Worm (Caenorhabditis elegans) whole organism, L1 larva: ENCODE results near the gene Y62E10A.19.

Experiments
- C34B4.2 ChIP-seq: sonication (generic microtip); optimal IDR thresholded peaks from 2 replicates; lab custom pipeline; 2017; ENCODE audit warnings: mild to moderate bottlenecking, missing genetic modification characterization, missing compliant biosample characterization
- ama-1 ChIP-seq: fragments of 150-350 bp; optimal IDR thresholded peaks from 2 replicates; lab custom pipeline; 2014
- ces-1 ChIP-seq: fragments of 150-350 bp; optimal IDR thresholded peaks from 2 replicates; lab custom pipeline; 2014; ENCODE audit warnings: missing biosample characterization, missing genetic modification reagents, missing genetic modification characterization
- dsc-1 ChIP-seq: sonication (generic microtip); optimal IDR thresholded peaks from 2 replicates; lab custom pipeline; 2016; ENCODE audit warnings: mild to moderate bottlenecking, missing genetic modification characterization, missing compliant biosample characterization
- efl-1 ChIP-seq, 4 experiments: fragments of 150-350 bp; optimal IDR thresholded peaks in 3 of 4; peaks in 1 of 4; 1 replicate in 1 of 4; 2 replicates in 3 of 4; lab custom pipeline; 2014; ENCODE audit warnings: missing biosample characterization in 2 of 4, missing genetic modification characterization in 2 of 4, missing genetic modification reagents in 2 of 4
- elt-3 ChIP-seq, 6 experiments: fragments of 150-350 bp in 1 of 6; sonication (generic microtip); optimal IDR thresholded peaks; 2 replicates each; lab custom pipeline; 2017 to 2018; ENCODE audit warnings: missing biosample characterization in 6 of 6, missing genetic modification characterization in 6 of 6, inconsistent platforms in 1 of 6
- hpl-2 ChIP-seq: fragments of 150-350 bp; optimal IDR thresholded peaks from 2 replicates; lab custom pipeline; 2014; ENCODE audit warnings: missing biosample characterization, missing genetic modification reagents, missing genetic modification characterization
- jun-1 ChIP-seq: fragments of 150-350 bp; optimal IDR thresholded peaks from 2 replicates; lab custom pipeline; 2014; ENCODE audit warnings: missing biosample characterization, missing genetic modification reagents, missing genetic modification characterization
- nhr-19 ChIP-seq: fragments of 200-800 bp; sonication (Bioruptor generic); conservative IDR thresholded peaks from 2 replicates; pipeline ENCODE4 v1.3.6; 2022; ENCODE audit warnings: missing genetic modification characterization, missing compliant biosample characterization
- nhr-237 ChIP-seq: fragments of 150-350 bp; optimal IDR thresholded peaks from 2 replicates; lab custom pipeline; 2014; ENCODE audit warnings: missing biosample characterization, missing genetic modification characterization
- nhr-47 ChIP-seq: sonication (generic microtip); optimal IDR thresholded peaks from 2 replicates; lab custom pipeline; 2016; ENCODE audit warnings: mild to moderate bottlenecking, missing genetic modification characterization, moderate library complexity, missing compliant biosample characterization
- nhr-77 ChIP-seq: fragments of 150-350 bp; optimal IDR thresholded peaks from 2 replicates; lab custom pipeline; 2014; ENCODE audit warnings: missing biosample characterization, missing genetic modification characterization
- pqm-1 ChIP-seq: sonication (generic microtip); optimal IDR thresholded peaks from 3 replicates; lab custom pipeline; 2017; ENCODE audit warnings: missing biosample characterization, missing genetic modification characterization
- skn-1 ChIP-seq: fragments of 150-350 bp; optimal IDR thresholded peaks from 2 replicates; lab custom pipeline; 2014; ENCODE audit warnings: missing biosample characterization, missing genetic modification characterization
- unc-130 ChIP-seq: fragments of 150-350 bp; optimal IDR thresholded peaks from 2 replicates; lab custom pipeline; 2017; ENCODE audit warnings: missing biosample characterization, missing genetic modification characterization, inconsistent platforms

Y62E10A.19 gene

DNA sequence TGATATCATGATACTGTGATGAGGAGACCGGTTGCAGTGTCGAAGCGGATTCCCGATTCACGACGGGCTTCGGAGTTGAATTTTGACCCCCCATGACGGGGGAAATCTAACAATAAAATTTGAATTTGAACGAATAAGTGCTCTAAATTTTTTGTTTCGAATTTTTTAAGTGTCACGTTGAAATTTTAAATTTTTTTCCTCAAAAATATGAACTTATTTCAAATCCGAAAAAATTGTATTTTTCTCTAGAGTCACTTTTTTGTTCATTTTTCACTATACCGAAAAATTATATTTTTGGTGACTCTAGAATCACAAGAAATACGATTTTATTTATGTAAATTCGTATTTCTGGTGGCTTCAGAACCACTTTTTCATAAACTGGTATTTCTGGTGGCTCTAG lies 49.6 kb downstream of the Y62E10A.19 start, which contains the start of gene W02A2.8:
Gene W02A2.8, minus strand, starts transcription at position 101 of the 400 bp plus-strand sequence.
- TF ChIP-seq ces-1 (GFP tag; lab: Kevin White, UChicago): no peak
- no peak for TF ChIP-seq nhr-77 (tag; lab: Kevin White, UChicago)
- no peak for TF ChIP-seq dsc-1 (tag; lab: Kevin White, UChicago)
- no peak for TF ChIP-seq nhr-47 (tag; lab: Kevin White, UChicago)
- no peak for TF ChIP-seq unc-130
- no peak for TF ChIP-seq ama-1
- TF ChIP-seq, all 84 proteins: peak for 0

ce11 chrIV:13356005-13356404 lies 52.1 kb downstream of the Y62E10A.19 start:
- TF ChIP-seq nhr-237 (no peak), pqm-1 (tag; lab: Kevin White, UChicago) (no peak), elt-3 (tag; optimal IDR thresholded peaks at IDR 0.05; lab: Kevin White, UChicago) (no peak), nhr-19 (GFP tag; lab: Robert Waterston, UW) (no peak), skn-1 (tag; lab: Kevin White, UChicago) (no peak), C34B4.2 (tag; lab: Kevin White, UChicago) (no peak), jun-1 (tag; lab: Kevin White, UChicago) (no peak)

DNA sequence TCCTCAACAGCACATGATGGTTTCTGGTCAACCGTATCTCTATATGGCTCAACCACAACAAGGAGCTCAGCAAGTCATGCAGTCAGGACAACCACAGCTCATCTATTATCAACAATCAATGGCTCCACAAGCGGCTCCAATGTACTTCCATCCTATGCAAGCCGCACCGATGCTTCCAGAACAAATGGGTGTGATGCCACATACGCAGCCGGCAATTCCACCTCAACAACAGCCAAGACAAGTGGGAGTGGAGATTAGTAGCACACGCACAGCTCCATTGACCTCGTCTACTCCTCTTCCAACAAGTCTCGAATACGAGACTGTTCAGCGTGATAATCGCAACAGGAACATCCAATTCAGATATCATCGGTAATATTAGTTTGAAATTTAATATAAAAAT lies 54.1 kb downstream of the Y62E10A.19 start:
- TF ChIP-seq efl-1 (optimal IDR thresholded peaks at IDR 0.05; lab: Kevin White, UChicago): no peak
- peak in 1 of 2 experiments; percentile 91 for TF ChIP-seq efl-1 (GFP tag; optimal IDR thresholded peaks at IDR 0.05 in 1 of 2; lab: Kevin White, UChicago)
- TF ChIP-seq hpl-2: no peak
